Worm (Caenorhabditis elegans) whole organism, midembryonic: ENCODE measurements around the gene smex-1.
"Not testable (repeated sequence)": the region's sequence is repeated elsewhere in the genome, so short reads cannot be mapped to it uniquely, and the experiment has no call there.

Experiments
- T22C8.4 ChIP-seq: fragments of 200-800 bp; sonication (Bioruptor generic); IDR thresholded peaks from 2 replicates; pipeline ENCODE4 v1.3.6; 2022; ENCODE audit warnings: missing genetic modification characterization, missing compliant biosample characterization
- cog-1 ChIP-seq: sonication (generic microtip); optimal IDR thresholded peaks from 2 replicates; lab custom pipeline; 2016; ENCODE audit warnings: missing genetic modification characterization, missing compliant biosample characterization
- flt-1 ChIP-seq: fragments of 200-800 bp; sonication (Bioruptor generic); IDR thresholded peaks from 2 replicates; pipeline ENCODE4 v1.3.6; 2022; ENCODE audit warnings: missing genetic modification characterization, missing compliant biosample characterization
- klf-2 ChIP-seq: fragments of 200-800 bp; sonication (Bioruptor generic); conservative IDR thresholded peaks from 2 replicates; pipeline ENCODE4 v1.3.6; 2022; ENCODE audit warnings: missing genetic modification reagents, missing genetic modification characterization, missing compliant biosample characterization
- med-1 ChIP-seq: sonication (generic microtip); optimal IDR thresholded peaks from 2 replicates; lab custom pipeline; 2017; ENCODE audit warnings: missing genetic modification characterization, mild to moderate bottlenecking, missing compliant biosample characterization, antibody characterized with exemption, missing genetic modification reagents; ENCODE audit not compliant: insufficient read depth
- ref-1 ChIP-seq: fragments of 200-800 bp; sonication (Bioruptor generic); conservative IDR thresholded peaks from 2 replicates; pipeline ENCODE4 v1.3.6; 2022; ENCODE audit warnings: missing genetic modification reagents, missing genetic modification characterization, missing compliant biosample characterization
- tab-1 ChIP-seq: fragments of 200-800 bp; sonication (Bioruptor generic); IDR thresholded peaks from 2 replicates; pipeline ENCODE4 v1.3.6; 2022; ENCODE audit warnings: missing genetic modification characterization, missing compliant biosample characterization
- ztf-23 ChIP-seq: fragments of 200-800 bp; sonication (Bioruptor generic); IDR thresholded peaks from 2 replicates; pipeline ENCODE4 v1.3.6; 2022; ENCODE audit warnings: missing genetic modification reagents, missing genetic modification characterization, missing compliant biosample characterization
- ztf-29 ChIP-seq: fragments of 200-800 bp; sonication (Bioruptor generic); IDR thresholded peaks from 2 replicates; pipeline ENCODE4 v1.3.6; 2022; ENCODE audit warnings: missing genetic modification reagents, missing genetic modification characterization, missing compliant biosample characterization

Gene smex-1

DNA sequence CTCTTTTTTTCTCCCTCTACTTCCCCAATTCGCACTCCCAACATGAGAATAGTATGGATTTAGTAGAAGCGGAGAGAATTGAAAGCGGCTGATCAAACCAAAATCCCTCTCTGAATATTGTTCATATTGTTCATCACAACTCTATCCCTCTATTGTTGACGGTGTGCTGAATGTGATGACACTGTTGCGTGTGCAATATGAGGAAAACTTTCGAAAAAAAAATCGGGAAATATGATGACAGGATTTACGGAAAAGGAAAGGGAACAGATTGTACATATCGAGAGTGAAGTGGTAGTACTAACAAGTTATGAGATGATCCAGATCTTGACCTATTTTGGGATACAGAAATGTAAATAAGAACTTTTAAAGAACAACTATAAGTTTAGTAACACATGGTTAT lies at the start of gene smex-1:
smex-1 (minus strand) TSS at position 101 of the 400 bp plus-strand sequence.
- no peak for TF ChIP-seq T22C8.4 (GFP tag; lab: Robert Waterston, UW)
- TF ChIP-seq klf-2 (GFP tag; lab: Robert Waterston, UW) = no peak

- TF ChIP-seq klf-2 (GFP tag; lab: Robert Waterston, UW) = no peak
- no peak for TF ChIP-seq flt-1
- TF ChIP-seq ztf-23 (GFP tag; lab: Robert Waterston, UW) = no peak
These were observed 49.7 kb upstream of the smex-1 start, which contains the start of gene C08D8.1 for ce11 chrV:8345436-8345835. Gene C08D8.1, plus strand, starts transcription at chrV:8345759.

ce11 chrV:8342416-8342815 lies 46.6 kb upstream of the smex-1 start:
- no peak for TF ChIP-seq cog-1 (tag; lab: Kevin White, UChicago)
- no peak for TF ChIP-seq med-1
- TF ChIP-seq ref-1 (GFP tag; lab: Robert Waterston, UW) = no peak
- TF ChIP-seq flt-1 = no peak
- no peak for TF ChIP-seq ztf-23 (GFP tag; lab: Robert Waterston, UW)
- no peak for TF ChIP-seq klf-2 (GFP tag; lab: Robert Waterston, UW)
- TF ChIP-seq tab-1 (GFP tag; lab: Robert Waterston, UW) = no peak
- no peak for TF ChIP-seq T22C8.4 (GFP tag; lab: Robert Waterston, UW)
- TF ChIP-seq ztf-29 (GFP tag; lab: Robert Waterston, UW) = no peak

- not testable (repeated sequence) for TF ChIP-seq med-1; cog-1 (tag; lab: Kevin White, UChicago); klf-2 (GFP tag; lab: Robert Waterston, UW)
These were observed 45.2 kb upstream of the smex-1 start, which contains the start of gene C08D8.7 for ce11 chrV:8340924-8341323. Gene C08D8.7, plus strand, starts transcription at chrV:8341224.

DNA sequence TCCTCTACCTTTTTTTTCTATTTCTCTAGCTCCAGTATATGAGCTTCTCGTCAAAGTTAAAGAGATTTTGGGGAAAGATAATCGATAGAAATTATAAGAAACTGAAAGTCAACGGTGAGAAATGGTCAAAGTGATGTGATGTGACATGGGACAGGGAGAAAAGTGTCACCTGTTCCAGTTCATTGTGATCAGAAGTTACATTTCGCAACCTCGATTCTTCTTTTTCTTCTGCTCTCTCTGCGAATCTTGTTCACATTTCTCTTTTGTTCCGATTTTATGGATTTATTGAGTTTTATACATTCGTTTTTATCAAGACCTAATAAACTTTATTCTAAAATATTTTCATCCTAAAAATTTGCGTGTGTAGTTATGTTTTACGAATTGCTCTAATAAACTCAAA lies 39.9 kb upstream of the smex-1 start:
- no peak for TF ChIP-seq T22C8.4 (GFP tag; lab: Robert Waterston, UW)
- TF ChIP-seq ztf-29 (GFP tag; lab: Robert Waterston, UW) = no peak
- no peak for TF ChIP-seq ztf-23 (GFP tag; lab: Robert Waterston, UW)
- TF ChIP-seq ref-1 (GFP tag; lab: Robert Waterston, UW) = no peak
- TF ChIP-seq tab-1 (GFP tag; lab: Robert Waterston, UW) = no peak
- no peak for TF ChIP-seq flt-1
- no peak for TF ChIP-seq cog-1 (tag; lab: Kevin White, UChicago)
- no peak for TF ChIP-seq med-1
- TF ChIP-seq klf-2 (GFP tag; lab: Robert Waterston, UW) = no peak

DNA sequence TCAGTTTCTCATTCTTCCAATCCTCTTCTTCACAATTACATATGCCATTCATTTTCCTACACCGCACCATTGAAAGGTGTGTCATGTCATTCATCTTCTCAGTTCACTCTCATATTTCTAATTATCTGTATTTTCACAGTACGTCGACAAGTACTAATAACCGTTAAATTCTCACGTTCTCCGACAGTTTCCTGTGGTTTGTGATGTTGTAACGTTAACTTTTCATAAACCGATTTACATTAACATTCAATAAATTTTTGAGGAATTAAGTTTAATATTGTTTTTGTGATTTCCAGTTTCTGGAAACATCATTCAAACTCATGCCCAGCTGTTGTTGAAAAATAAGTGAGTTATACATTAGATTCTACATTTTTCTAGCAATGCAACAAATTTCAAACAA lies 38.6 kb upstream of the smex-1 start, which contains the start of gene tmd-2:
tmd-2 (plus strand) TSS at position 301 of the 400 bp plus-strand sequence.
- TF ChIP-seq ref-1 (GFP tag; lab: Robert Waterston, UW) (no peak), cog-1 (tag; lab: Kevin White, UChicago) (no peak), klf-2 (GFP tag; lab: Robert Waterston, UW) (no peak), ztf-23 (GFP tag; lab: Robert Waterston, UW) (no peak), ztf-29 (GFP tag; lab: Robert Waterston, UW) (no peak), T22C8.4 (GFP tag; lab: Robert Waterston, UW) (no peak), tab-1 (GFP tag; lab: Robert Waterston, UW) (no peak), flt-1 (no peak), med-1 (no peak)

- TF ChIP-seq flt-1 = 0 out of 2 replicates have a peak, but pooled peaks have one; percentile 57
- TF ChIP-seq ref-1 (GFP tag; lab: Robert Waterston, UW) = 0 out of 2 replicates have a peak, but pooled peaks have one; percentile 30
These were observed 33.6 kb upstream of the smex-1 start for ce11 chrV:8329390-8329789.

DNA sequence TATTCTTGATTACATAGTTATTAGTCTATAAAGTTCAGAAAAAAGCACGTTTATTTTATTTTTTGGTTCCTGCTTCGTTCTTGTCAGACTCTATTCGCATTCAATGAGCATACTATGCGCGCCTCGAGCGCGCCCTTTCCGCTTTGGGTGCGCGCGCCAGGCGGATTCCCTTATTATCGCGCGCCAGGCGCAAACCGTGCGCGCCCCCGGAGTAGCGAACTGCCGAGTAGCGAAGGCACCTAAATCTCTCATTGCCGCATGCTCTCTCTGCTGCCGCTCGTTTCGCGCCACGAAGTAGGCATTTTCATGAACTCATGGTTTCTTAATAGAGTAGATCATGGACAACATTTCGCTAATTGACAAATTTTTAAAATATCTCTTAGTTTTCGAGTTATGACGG lies 31.3 kb upstream of the smex-1 start:
- TF ChIP-seq tab-1 (GFP tag; lab: Robert Waterston, UW) = no peak
- no peak for TF ChIP-seq T22C8.4 (GFP tag; lab: Robert Waterston, UW)
- TF ChIP-seq cog-1 (tag; lab: Kevin White, UChicago) = no peak
- no peak for TF ChIP-seq ztf-23 (GFP tag; lab: Robert Waterston, UW)
- TF ChIP-seq ref-1 (GFP tag; lab: Robert Waterston, UW) = no peak
- TF ChIP-seq med-1 = no peak
- TF ChIP-seq ztf-29 (GFP tag; lab: Robert Waterston, UW) = no peak
- TF ChIP-seq klf-2 (GFP tag; lab: Robert Waterston, UW) = no peak
- no peak for TF ChIP-seq flt-1

DNA sequence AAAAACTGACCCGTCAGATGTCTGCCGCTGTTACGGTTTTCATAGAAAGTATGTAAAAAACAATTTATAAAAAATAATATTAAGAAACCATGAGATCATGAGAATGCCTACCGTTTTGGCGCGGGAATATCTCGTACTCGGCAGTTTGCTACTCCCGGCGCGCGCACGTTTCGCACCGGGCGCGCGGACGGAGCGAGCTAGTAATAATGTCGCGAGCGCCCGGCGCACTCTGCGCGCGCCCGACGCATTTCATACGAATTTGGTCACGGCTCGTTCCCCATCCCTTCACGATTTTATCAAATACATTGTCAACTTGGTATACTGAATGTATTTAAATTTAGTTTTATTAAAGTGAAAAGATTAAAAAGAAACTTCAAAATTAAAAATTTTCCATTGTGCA lies 30.1 kb upstream of the smex-1 start:
- TF ChIP-seq med-1 = no peak
- TF ChIP-seq ztf-29 (GFP tag; lab: Robert Waterston, UW) = no peak
- TF ChIP-seq T22C8.4 (GFP tag; lab: Robert Waterston, UW) = no peak
- TF ChIP-seq cog-1 (tag; lab: Kevin White, UChicago) = no peak
- no peak for TF ChIP-seq flt-1

DNA sequence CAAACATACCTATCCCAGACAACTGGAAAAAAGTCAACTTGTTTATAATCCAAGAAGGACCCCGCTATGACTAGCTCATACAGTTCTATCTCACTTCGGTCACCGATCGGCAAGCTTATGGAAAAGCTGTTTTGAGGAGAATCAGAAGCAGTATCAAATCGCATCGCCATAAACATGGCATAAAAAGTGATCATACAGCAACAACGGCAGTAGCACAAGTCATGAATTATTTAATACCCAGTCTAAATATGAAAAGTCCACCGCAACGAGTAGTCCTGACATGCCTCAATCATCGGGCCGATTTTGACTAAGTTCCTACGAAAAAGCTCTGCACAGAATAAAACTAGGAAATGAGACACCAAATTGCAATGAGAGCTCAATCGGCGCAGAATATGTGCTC lies 27.8 kb upstream of the smex-1 start:
- TF ChIP-seq flt-1 = no peak

- TF ChIP-seq klf-2 (GFP tag; lab: Robert Waterston, UW) (no peak), ztf-23 (GFP tag; lab: Robert Waterston, UW) (no peak), tab-1 (GFP tag; lab: Robert Waterston, UW) (no peak), med-1 (no peak), cog-1 (tag; lab: Kevin White, UChicago) (no peak), ztf-29 (GFP tag; lab: Robert Waterston, UW) (no peak), flt-1 (no peak), ref-1 (GFP tag; lab: Robert Waterston, UW) (no peak), T22C8.4 (GFP tag; lab: Robert Waterston, UW) (no peak)
These were observed 22.4 kb upstream of the smex-1 start, which contains the start of gene clec-219 for ce11 chrV:8318135-8318534. Gene clec-219, plus strand, starts transcription at chrV:8318435.
